Fruit fly (Drosophila melanogaster): ENCODE results near the gene Dhfr.
A peak's percentile ranks its signal among the peaks of the same experiment; 100 is the strongest.

- TF ChIP-seq CG15011 (GFP tag; optimal IDR thresholded peaks at IDR 0.05) = peak; percentile 71
- TF ChIP-seq Kr (GFP tag; optimal IDR thresholded peaks at IDR 0.05) = peak; percentile 71
- TF ChIP-seq grau (tag; optimal IDR thresholded peaks at IDR 0.05) = peak; percentile 92
- no peak for TF ChIP-seq eve (GFP tag; optimal IDR thresholded peaks at IDR 0.05)
- peak; percentile 95 for TF ChIP-seq Atf3 (GFP tag; optimal IDR thresholded peaks at IDR 0.05)
- peak; percentile 85 for TF ChIP-seq cato (GFP tag; optimal IDR thresholded peaks at IDR 0.05; ENCODE audit: borderline replicate concordance)
- peak; percentile 75 for TF ChIP-seq her (GFP tag; optimal IDR thresholded peaks at IDR 0.05)
- TF ChIP-seq CG12769 (tag; optimal IDR thresholded peaks at IDR 0.05) = peak; percentile 78
- TF ChIP-seq lola (GFP tag; optimal IDR thresholded peaks at IDR 0.05) = peak in 1 of 3 experiments; percentile 96
- TF ChIP-seq H15 (GFP tag; IDR thresholded peaks at IDR 0.05) = peak; percentile 96
- no peak for TF ChIP-seq sna (GFP tag; IDR thresholded peaks at IDR 0.05; ENCODE audit: partially characterized antibody)
Observed at dm6 chr3R:16449187-16449973, 31.6 kb upstream of the Dhfr start.
